Worm (Caenorhabditis elegans) whole organism, L3 larva: ENCODE data around the gene rpap-2.

Experiments used
- daf-12 ChIP-seq: fragments of 150-350 bp; optimal IDR thresholded peaks from 2 replicates; lab custom pipeline; 2014; ENCODE audit warnings: missing biosample characterization, missing genetic modification reagents, missing genetic modification characterization
- elt-3 ChIP-seq, 3 experiments: fragments of 150-350 bp in 1 of 3; sonication (generic microtip) in 2 of 3; optimal IDR thresholded peaks; 2 replicates in 2 of 3; 4 replicates in 1 of 3; lab custom pipeline; 2014 to 2017; ENCODE audit warnings: missing biosample characterization in 3 of 3, missing genetic modification characterization in 3 of 3
- mdl-1 ChIP-seq: fragments of 150-350 bp; optimal IDR thresholded peaks from 2 replicates; lab custom pipeline; 2014; ENCODE audit warnings: missing biosample characterization, missing genetic modification characterization
- nhr-23 ChIP-seq: fragments of 150-350 bp; optimal IDR thresholded peaks from 2 replicates; lab custom pipeline; 2014; ENCODE audit warnings: missing biosample characterization, missing genetic modification reagents, missing genetic modification characterization
- nhr-28 ChIP-seq: fragments of 150-350 bp; optimal IDR thresholded peaks from 2 replicates; lab custom pipeline; 2014; ENCODE audit warnings: missing biosample characterization, missing genetic modification characterization
- nhr-67 ChIP-seq: fragments of 150-350 bp; optimal IDR thresholded peaks from 2 replicates; lab custom pipeline; 2014; ENCODE audit warnings: missing biosample characterization, missing genetic modification characterization
- unc-39 ChIP-seq: sonication (generic microtip); optimal IDR thresholded peaks from 4 replicates; lab custom pipeline; 2017; ENCODE audit warnings: missing biosample characterization, missing genetic modification characterization
- ztf-11 ChIP-seq: fragments of 150-350 bp; optimal IDR thresholded peaks from 2 replicates; lab custom pipeline; 2014; ENCODE audit warnings: missing biosample characterization, missing genetic modification characterization

DNA sequence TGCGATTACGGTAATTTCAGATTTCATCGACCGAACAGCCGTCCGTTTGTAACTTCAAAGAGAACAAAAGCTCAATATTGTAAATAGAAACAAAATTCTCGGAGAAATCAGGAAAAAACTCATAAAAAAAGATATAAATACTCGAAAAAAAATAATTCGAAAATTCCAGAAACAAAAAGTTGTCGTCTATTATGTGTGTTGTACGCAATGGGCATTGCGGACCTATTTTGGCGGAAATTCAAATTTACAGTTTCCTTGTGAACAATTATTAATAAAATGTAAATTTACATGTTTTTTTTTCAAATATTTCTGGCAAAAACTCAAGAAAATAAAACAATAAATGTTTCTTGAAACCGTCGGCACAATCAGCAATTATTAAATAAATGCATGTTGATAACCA lies 17.7 kb downstream of the rpap-2 start:
- TF ChIP-seq unc-39 (tag; lab: Kevin White, UChicago) (no peak), nhr-67 (tag; lab: Kevin White, UChicago) (no peak), elt-3 (tag; optimal IDR thresholded peaks at IDR 0.05; lab: Kevin White, UChicago) (no peak), ztf-11 (tag; lab: Kevin White, UChicago) (no peak), nhr-28 (tag; lab: Kevin White, UChicago) (no peak), daf-12 (no peak), mdl-1 (tag; lab: Kevin White, UChicago) (no peak), nhr-23 (tag; lab: Kevin White, UChicago) (no peak)
